Worm (Caenorhabditis elegans): ENCODE data around the gene W05E10.2.

DNA sequence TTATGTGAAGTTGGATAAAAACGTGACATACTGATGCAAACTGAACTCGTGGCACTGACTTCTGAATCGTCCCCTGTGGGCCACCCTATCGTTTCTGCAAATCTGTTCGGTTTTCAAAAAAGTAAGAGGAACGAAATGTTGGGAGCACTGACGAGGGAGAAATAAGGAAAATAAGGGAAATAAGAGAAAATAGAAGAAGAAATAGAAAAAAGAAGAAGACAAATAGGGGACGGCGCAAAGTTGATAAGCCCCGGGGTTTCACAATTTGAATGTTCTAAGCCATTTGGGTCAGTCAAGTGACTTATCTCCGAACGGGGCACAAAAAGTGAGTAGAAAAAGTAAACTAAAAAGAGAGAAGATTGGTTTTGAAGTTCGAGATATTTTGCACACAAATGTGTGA is 8.6 kb downstream of the W05E10.2 start, which contains the start of gene W05E10.5:
- TF ChIP-seq W03F9.2 (tag; optimal IDR thresholded peaks at IDR 0.05) (no peak), dao-5 (tag; optimal IDR thresholded peaks at IDR 0.05) (no peak)
